Worm (Caenorhabditis elegans): ENCODE measurements around the gene fipr-2.

DNA sequence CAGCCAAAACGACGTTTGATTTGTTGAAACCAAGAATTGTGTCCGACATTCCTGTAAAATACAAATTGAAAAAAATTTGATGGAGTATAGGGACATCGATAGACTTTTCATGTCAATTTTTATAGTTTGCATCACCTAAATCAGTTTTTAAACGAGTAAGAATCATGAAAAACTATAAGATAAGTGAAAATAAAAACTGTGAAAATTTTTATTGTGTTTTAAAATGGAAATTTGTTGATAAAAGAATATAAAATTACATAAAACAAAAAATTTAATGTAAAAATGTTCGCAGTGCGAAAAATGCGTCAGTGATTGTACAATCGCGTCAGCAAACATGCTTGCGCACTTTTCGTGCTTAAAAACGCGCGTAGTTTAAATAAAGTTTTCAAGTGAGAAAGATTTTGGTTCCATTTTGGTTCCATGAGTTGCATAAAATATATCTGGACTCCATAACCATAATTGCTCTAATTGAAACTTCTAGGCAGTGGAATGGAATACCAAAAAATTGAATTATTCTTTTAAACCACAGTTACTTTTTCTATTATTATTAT lies 21.7 kb upstream of the fipr-2 start, which contains the start of gene tomm-20:
- TF ChIP-seq T23F11.4 (GFP tag; optimal IDR thresholded peaks at IDR 0.05) (peak; percentile 17), odd-2 (tag; optimal IDR thresholded peaks at IDR 0.05) (no peak), unc-55 (GFP tag; optimal IDR thresholded peaks at IDR 0.05) (peak; percentile 3), syd-9 (tag; optimal IDR thresholded peaks at IDR 0.05) (no peak), tbx-7 (tag; optimal IDR thresholded peaks at IDR 0.05) (no peak), C08G9.2 (tag; optimal IDR thresholded peaks at IDR 0.05) (peak; percentile 38), hlh-15 (tag; optimal IDR thresholded peaks at IDR 0.05) (no peak), pha-4 (tag; optimal IDR thresholded peaks at IDR 0.05) (no peak), mec-3 (tag; optimal IDR thresholded peaks at IDR 0.05; ENCODE audit: borderline replicate concordance) (no peak), lim-6 (tag; optimal IDR thresholded peaks at IDR 0.05) (no peak), ets-4 (tag; optimal IDR thresholded peaks at IDR 0.05) (no peak), elt-2 (tag; optimal IDR thresholded peaks at IDR 0.05) (peak; percentile 84)

All from whole organism, late embryonic.